Fruit fly (Drosophila melanogaster): ENCODE measurements around the gene CG17328.

Gene CG17328

dm6 chr2L:16293703-16294233 is 6.0 kb upstream of the CG17328 start, which contains the start of gene Cyp303a1:
TSS of gene Cyp303a1 (plus strand) at chr2L:16294183.
- TF ChIP-seq Sox102F (GFP tag; optimal IDR thresholded peaks at IDR 0.05), result no peak
- TF ChIP-seq Eip75B (GFP tag; optimal IDR thresholded peaks at IDR 0.05), result no peak
- no peak for TF ChIP-seq Hr39 (GFP tag; optimal IDR thresholded peaks at IDR 0.05)
- no peak for TF ChIP-seq CG4318 (GFP tag; optimal IDR thresholded peaks at IDR 0.05)
- no peak for TF ChIP-seq CG3032 (tag; optimal IDR thresholded peaks at IDR 0.05)
- TF ChIP-seq CG8119 (GFP tag; IDR thresholded peaks at IDR 0.05), result no peak
- TF ChIP-seq eg (GFP tag; IDR thresholded peaks at IDR 0.05), result no peak
- no peak for TF ChIP-seq fkh (GFP tag; optimal IDR thresholded peaks at IDR 0.05)
- no peak for TF ChIP-seq pdm3 (GFP tag; optimal IDR thresholded peaks at IDR 0.05)
- no peak for TF ChIP-seq dsx (GFP tag; optimal IDR thresholded peaks at IDR 0.05; ENCODE audit: poor library complexity, severe bottlenecking)
- no peak for TF ChIP-seq lz (GFP tag; optimal IDR thresholded peaks at IDR 0.05)
- TF ChIP-seq CG32006 (GFP tag; optimal IDR thresholded peaks at IDR 0.05), result no peak

- TF ChIP-seq esn (GFP tag; optimal IDR thresholded peaks at IDR 0.05) (peak; percentile 55), CG6276 (GFP tag; optimal IDR thresholded peaks at IDR 0.05) (no peak), CG11294 (GFP tag; IDR thresholded peaks at IDR 0.05) (no peak), topi (GFP tag; optimal IDR thresholded peaks at IDR 0.05) (peak; percentile 37), Hr4 (GFP tag; optimal IDR thresholded peaks at IDR 0.05) (no peak), Sox14 (GFP tag; optimal IDR thresholded peaks at IDR 0.05) (peak; percentile 41), CG31627 (GFP tag; optimal IDR thresholded peaks at IDR 0.05) (no peak), lz (GFP tag; optimal IDR thresholded peaks at IDR 0.05) (peak; percentile 49), cyc (GFP tag; optimal IDR thresholded peaks at IDR 0.05) (peak; percentile 22), CG6808 (GFP tag; optimal IDR thresholded peaks at IDR 0.05) (no peak), CG6163 (GFP tag; IDR thresholded peaks at IDR 0.05) (no peak), Eip78C (GFP tag) (peak; percentile 61), dac (GFP tag; optimal IDR thresholded peaks at IDR 0.05) (no peak), Hr39 (GFP tag; optimal IDR thresholded peaks at IDR 0.05) (no peak), dsx (GFP tag; optimal IDR thresholded peaks at IDR 0.05; ENCODE audit: poor library complexity, severe bottlenecking) (no peak), CG11762 (GFP tag; optimal IDR thresholded peaks at IDR 0.05; ENCODE audit: insufficient read depth) (no peak), fkh (GFP tag; optimal IDR thresholded peaks at IDR 0.05) (peak; percentile 38), Gug (GFP tag; IDR thresholded peaks at IDR 0.05) (no peak), CG11902 (GFP tag; optimal IDR thresholded peaks at IDR 0.05) (no peak), CG10631 (GFP tag; optimal IDR thresholded peaks at IDR 0.05) (peak; percentile 38)
These were observed 3.1 kb downstream of the CG17328 start, which contains the start of gene GMF for dm6 chr2L:16302773-16303279. TSS of gene GMF (minus strand) at chr2L:16302954.

dm6 chr2L:16307026-16307703 is 7.4 kb downstream of the CG17328 start, which contains the start of the genes CG5861 and Syx5:
TSS of gene CG5861 (minus strand) at chr2L:16307298.
TSS of gene Syx5 (plus strand) at chr2L:16307346.
- TF ChIP-seq Ets96B (tag; optimal IDR thresholded peaks at IDR 0.05), result peak; percentile 40
- no peak for TF ChIP-seq fd85E (GFP tag; optimal IDR thresholded peaks at IDR 0.05)
- no peak for TF ChIP-seq Sox102F (GFP tag; optimal IDR thresholded peaks at IDR 0.05)
- no peak for TF ChIP-seq CG9139 (GFP tag; optimal IDR thresholded peaks at IDR 0.05)
- TF ChIP-seq Eip93F (GFP tag; optimal IDR thresholded peaks at IDR 0.05), result peak; percentile 69
- peak; percentile 35 for TF ChIP-seq Sox14 (GFP tag; optimal IDR thresholded peaks at IDR 0.05)
- TF ChIP-seq CG7368 (GFP tag; optimal IDR thresholded peaks at IDR 0.05), result no peak
- TF ChIP-seq dsx (GFP tag; optimal IDR thresholded peaks at IDR 0.05; ENCODE audit: poor library complexity, severe bottlenecking), result no peak
- TF ChIP-seq Eip78C (GFP tag), result no peak
- TF ChIP-seq Blimp-1 (GFP tag; optimal IDR thresholded peaks at IDR 0.05), result no peak
- TF ChIP-seq fkh (GFP tag; optimal IDR thresholded peaks at IDR 0.05), result peak; percentile 67
- 0 out of 2 replicates have a peak, but pooled peaks have one; percentile 30 for TF ChIP-seq CG15336 (GFP tag; IDR thresholded peaks at IDR 0.05)
- no peak for TF ChIP-seq Eip75B (GFP tag; optimal IDR thresholded peaks at IDR 0.05)
- TF ChIP-seq lz (GFP tag; optimal IDR thresholded peaks at IDR 0.05), result no peak
- no peak for TF ChIP-seq CG32006 (GFP tag; optimal IDR thresholded peaks at IDR 0.05)
- no peak for TF ChIP-seq CG6276 (GFP tag; optimal IDR thresholded peaks at IDR 0.05)
- no peak for TF ChIP-seq CG4318 (GFP tag; optimal IDR thresholded peaks at IDR 0.05)
- no peak for TF ChIP-seq CG8119 (GFP tag; IDR thresholded peaks at IDR 0.05)
- peak; percentile 60 for TF ChIP-seq CG3032 (tag; optimal IDR thresholded peaks at IDR 0.05)
- TF ChIP-seq OdsH (GFP tag; optimal IDR thresholded peaks at IDR 0.05), result no peak
- no peak for TF ChIP-seq Sox15 (GFP tag; optimal IDR thresholded peaks at IDR 0.05)
- TF ChIP-seq dac (GFP tag; optimal IDR thresholded peaks at IDR 0.05), result no peak
- TF ChIP-seq CG6792 (GFP tag; optimal IDR thresholded peaks at IDR 0.05), result no peak
- no peak for TF ChIP-seq CG6808 (GFP tag; optimal IDR thresholded peaks at IDR 0.05)
- TF ChIP-seq esn (GFP tag; optimal IDR thresholded peaks at IDR 0.05), result peak; percentile 37
- 0 out of 2 replicates have a peak, but pooled peaks have one; percentile 21 for TF ChIP-seq Gug (GFP tag; IDR thresholded peaks at IDR 0.05)
- peak; percentile 62 for TF ChIP-seq CG10631 (GFP tag; optimal IDR thresholded peaks at IDR 0.05)
